Fruit fly (Drosophila melanogaster): ENCODE results near the gene CG2162.

CG2162 gene

dm6 chr3L:3083329-3084083, 48.5 kb downstream of the CG2162 start (continued):
- TF ChIP-seq CG7786 (GFP tag; optimal IDR thresholded peaks at IDR 0.05) (peak; percentile 21), Fer2 (tag; optimal IDR thresholded peaks at IDR 0.05) (peak; percentile 10), CG8944 (GFP tag; optimal IDR thresholded peaks at IDR 0.05) (peak; percentile 3), oc (tag; optimal IDR thresholded peaks at IDR 0.05) (no peak), CG3838 (GFP tag; optimal IDR thresholded peaks at IDR 0.05) (peak; percentile 70), CG18764 (GFP tag; optimal IDR thresholded peaks at IDR 0.05) (peak; percentile 36), tna (GFP tag; IDR thresholded peaks at IDR 0.05; ENCODE audit: partially characterized antibody) (no peak), C15 (GFP tag; IDR thresholded peaks at IDR 0.05) (no peak), pan (optimal IDR thresholded peaks at IDR 0.05) (no peak), pan (GFP tag; optimal IDR thresholded peaks at IDR 0.05 in 1 of 2, IDR thresholded peaks at IDR 0.05 in 1 of 2) (peak in 1 of 2 experiments; percentile 11), CG13424 (tag; optimal IDR thresholded peaks at IDR 0.05) (peak; percentile 25), nerfin-1 (tag; optimal IDR thresholded peaks at IDR 0.05) (peak; percentile 44), crc (GFP tag; optimal IDR thresholded peaks at IDR 0.05) (no peak), CG13123 (GFP tag; optimal IDR thresholded peaks at IDR 0.05) (peak; percentile 39), run (tag; optimal IDR thresholded peaks at IDR 0.05) (no peak), CG14014 (GFP tag; IDR thresholded peaks at IDR 0.05) (peak; percentile 14; the same call in 1 of the 2 replicates), sqz (GFP tag; optimal IDR thresholded peaks at IDR 0.05) (peak; percentile 11), bowl (GFP tag; IDR thresholded peaks at IDR 0.05) (peak; percentile 25; the same call in 1 of the 2 replicates), E2f1 (GFP tag; IDR thresholded peaks at IDR 0.05) (peak; percentile 48; the same call in 1 of the 2 replicates), CG18619 (GFP tag; optimal IDR thresholded peaks at IDR 0.05) (peak; percentile 15), CG9437 (GFP tag; optimal IDR thresholded peaks at IDR 0.05) (peak; percentile 4), amos (GFP tag; IDR thresholded peaks at IDR 0.05; ENCODE audit: partially characterized antibody) (no peak; the same call in 1 of the 2 replicates)

DNA sequence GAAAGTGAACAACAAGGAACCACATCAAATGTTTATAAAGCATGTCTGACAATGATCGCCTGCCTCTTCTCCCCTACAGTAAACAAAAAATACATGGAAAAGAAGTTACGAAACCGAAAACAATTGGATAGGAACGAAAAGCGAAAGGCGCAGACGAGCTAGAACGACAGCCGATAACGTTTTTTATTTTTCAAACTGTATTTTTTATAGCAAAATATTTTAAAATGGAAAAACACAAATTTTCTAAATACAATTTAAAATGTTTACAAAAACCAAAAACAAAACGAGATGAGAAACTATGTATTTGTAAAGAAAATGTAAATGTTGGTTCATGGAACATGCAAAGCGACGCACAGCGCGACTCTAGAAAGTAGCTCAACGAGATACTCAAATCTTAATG, 54.0 kb downstream of the CG2162 start:
- peak; percentile 59 for TF ChIP-seq sens (GFP tag)
- TF ChIP-seq Dref (GFP tag; IDR thresholded peaks at IDR 0.05), result no peak
